Fruit fly (Drosophila melanogaster) whole organism, prepupa: ENCODE measurements around the gene Dad1.

Experiments used
- CG6808 ChIP-seq: fragments of 200-800 bp; sonication (Bioruptor generic); optimal IDR thresholded peaks from 3 replicates; lab custom pipeline; 2017; ENCODE audit warnings: missing biosample characterization, missing genetic modification characterization, mild to moderate bottlenecking, moderate library complexity, missing genetic modification reagents
- CG8119 ChIP-seq: fragments of 200-800 bp; sonication (Bioruptor generic); IDR thresholded peaks from 3 replicates; pipeline ENCODE4 v1.3.6; 2022; ENCODE audit warnings: missing biosample characterization, missing genetic modification characterization
- Hr4 ChIP-seq: fragments of 200-800 bp; sonication (Bioruptor generic); optimal IDR thresholded peaks from 3 replicates; lab custom pipeline; 2016; ENCODE audit warnings: missing biosample characterization, missing genetic modification characterization
- Smox ChIP-seq: fragments of 200-800 bp; sonication (Bioruptor generic); optimal IDR thresholded peaks from 3 replicates; lab custom pipeline; 2016; ENCODE audit warnings: missing biosample characterization, missing genetic modification characterization
- Sox14 ChIP-seq: fragments of 200-800 bp; sonication (Bioruptor generic); optimal IDR thresholded peaks from 3 replicates; lab custom pipeline; 2016; ENCODE audit warnings: missing biosample characterization, missing genetic modification characterization
- fkh ChIP-seq: fragments of 200-800 bp; sonication (Bioruptor generic); optimal IDR thresholded peaks from 3 replicates; lab custom pipeline; 2017; ENCODE audit warnings: missing biosample characterization, mild to moderate bottlenecking, missing genetic modification characterization, moderate library complexity
- pdm3 ChIP-seq: fragments of 200-800 bp; sonication (Bioruptor generic); optimal IDR thresholded peaks from 3 replicates; lab custom pipeline; 2016; ENCODE audit warnings: missing biosample characterization, missing genetic modification characterization
- vri ChIP-seq: fragments of 200-800 bp; sonication (Bioruptor generic); optimal IDR thresholded peaks from 3 replicates; lab custom pipeline; 2016; ENCODE audit warnings: missing biosample characterization, mild to moderate bottlenecking, missing genetic modification characterization

DNA sequence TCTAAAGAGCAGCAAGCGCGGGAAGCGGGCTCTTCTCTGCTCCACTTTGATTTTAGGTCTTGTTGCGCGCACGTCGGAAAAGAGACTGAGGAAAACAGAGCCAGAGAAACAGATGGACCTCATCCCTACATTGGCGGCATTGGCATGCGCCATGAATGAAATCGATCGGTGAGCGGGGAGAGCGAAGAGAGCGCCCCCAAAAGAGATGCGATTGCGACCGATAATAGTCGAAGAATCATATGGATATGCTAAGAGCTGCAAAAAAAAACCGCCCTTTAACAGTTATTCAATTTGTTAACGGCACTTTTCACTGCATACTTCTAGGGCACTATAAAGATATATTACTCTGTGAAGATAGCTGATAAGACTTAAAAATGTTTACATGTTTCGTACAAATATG is 49.6 kb upstream of the Dad1 start, which contains the start of gene grk:
- no peak for TF ChIP-seq vri (GFP tag; lab: Kevin White, UChicago)
- no peak for TF ChIP-seq Smox (GFP tag; lab: Kevin White, UChicago)
- no peak for TF ChIP-seq pdm3 (GFP tag; lab: Kevin White, UChicago)
- no peak for TF ChIP-seq Sox14 (GFP tag; lab: Kevin White, UChicago)
- TF ChIP-seq Hr4 (GFP tag; lab: Kevin White, UChicago), result no peak
- no peak for TF ChIP-seq CG6808
- TF ChIP-seq CG8119 (GFP tag; lab: Robert Waterston, UW), result no peak
- TF ChIP-seq fkh (GFP tag; lab: Kevin White, UChicago), result no peak
